Worm (Caenorhabditis elegans) whole organism, early embryonic: Measurements from ENCODE around the gene C25H3.14.

Experiments used
- B0310.2 ChIP-seq: sonication (generic microtip); optimal IDR thresholded peaks from 2 replicates; lab custom pipeline; 2016; ENCODE audit warnings: mild to moderate bottlenecking, missing genetic modification characterization, missing compliant biosample characterization
- F13C5.2 ChIP-seq: sonication (generic microtip); optimal IDR thresholded peaks from 2 replicates; lab custom pipeline; 2017; ENCODE audit warnings: mild to moderate bottlenecking, missing genetic modification characterization, inconsistent platforms, missing compliant biosample characterization
- aly-1 ChIP-seq: sonication (generic microtip); optimal IDR thresholded peaks from 2 replicates; lab custom pipeline; 2016; ENCODE audit warnings: missing genetic modification characterization, missing compliant biosample characterization
- ama-1 ChIP-seq: fragments of 150-350 bp; optimal IDR thresholded peaks from 2 replicates; lab custom pipeline; 2014
- ets-7 ChIP-seq: sonication (generic microtip); optimal IDR thresholded peaks from 2 replicates; lab custom pipeline; 2016; ENCODE audit warnings: missing genotype, missing genetic modification characterization, missing compliant biosample characterization
- flt-1 ChIP-seq: fragments of 200-800 bp; sonication (Bioruptor generic); IDR thresholded peaks from 2 replicates; pipeline ENCODE4 v1.3.6; 2022; ENCODE audit warnings: missing genetic modification characterization, missing compliant biosample characterization
- hmbx-1 ChIP-seq: sonication (generic microtip); optimal IDR thresholded peaks from 2 replicates; lab custom pipeline; 2016; ENCODE audit warnings: mild to moderate bottlenecking, missing genetic modification characterization, missing compliant biosample characterization
- hmg-4 ChIP-seq: fragments of 200-800 bp; sonication (Bioruptor generic); optimal IDR thresholded peaks from 2 replicates; lab custom pipeline; 2018; ENCODE audit warnings: mild to moderate bottlenecking, missing genetic modification characterization, missing compliant biosample characterization
- hnd-1 ChIP-seq: sonication (generic microtip); optimal IDR thresholded peaks from 2 replicates; lab custom pipeline; 2016; ENCODE audit warnings: missing genetic modification characterization, missing compliant biosample characterization
- pes-1 ChIP-seq: fragments of 200-800 bp; sonication (Bioruptor generic); IDR thresholded peaks from 2 replicates; pipeline ENCODE4 v1.3.6; 2022; ENCODE audit warnings: missing genetic modification reagents, missing genetic modification characterization, missing compliant biosample characterization
- scrt-1 ChIP-seq: fragments of 200-800 bp; sonication (Bioruptor generic); IDR thresholded peaks from 2 replicates; pipeline ENCODE4 v1.3.6; 2022; ENCODE audit warnings: missing genetic modification characterization, missing compliant biosample characterization
- sea-1 ChIP-seq: fragments of 200-800 bp; sonication (Bioruptor generic); conservative IDR thresholded peaks from 2 replicates; pipeline ENCODE4 v1.3.6; 2022; ENCODE audit warnings: missing genetic modification characterization, missing compliant biosample characterization
- tbx-11 ChIP-seq: fragments of 200-800 bp; sonication (Bioruptor generic); IDR thresholded peaks from 2 replicates; pipeline ENCODE4 v1.3.6; 2022; ENCODE audit warnings: missing genetic modification characterization, missing compliant biosample characterization
- tra-4 ChIP-seq: sonication (generic microtip); optimal IDR thresholded peaks from 2 replicates; lab custom pipeline; 2017; ENCODE audit warnings: missing genetic modification characterization, missing compliant biosample characterization

DNA sequence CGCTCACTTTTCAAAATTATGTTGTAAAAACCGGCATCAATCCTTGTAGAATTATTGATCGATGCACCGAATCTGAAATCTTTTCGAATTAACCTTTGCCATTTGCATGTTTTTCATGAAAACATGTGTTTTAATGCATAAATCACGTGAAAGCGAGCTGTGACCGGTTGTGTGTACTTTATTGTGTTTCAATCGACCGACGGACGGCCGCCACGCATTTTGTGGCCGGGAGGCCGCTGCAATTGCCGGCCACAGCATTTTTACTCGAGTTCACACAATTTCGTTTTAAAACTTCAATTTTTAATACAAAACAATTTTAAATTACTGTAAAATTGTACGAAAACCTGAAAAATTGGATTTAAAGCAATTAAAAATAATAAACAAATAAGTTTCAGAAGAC is 5.9 kb upstream of the C25H3.14 start, which contains the start of gene C25H3.11:
- TF ChIP-seq hmbx-1 (tag; lab: Kevin White, UChicago) (no peak), F13C5.2 (no peak), ama-1 (lab: Kevin White, UChicago) (no peak), flt-1 (GFP tag; lab: Robert Waterston, UW) (no peak), hmg-4 (GFP tag; lab: Kevin White, UChicago) (no peak), tra-4 (tag; lab: Kevin White, UChicago) (no peak), B0310.2 (tag; lab: Kevin White, UChicago) (no peak), sea-1 (GFP tag; lab: Robert Waterston, UW) (no peak), hnd-1 (no peak), aly-1 (tag; lab: Kevin White, UChicago) (no peak), ets-7 (no peak), pes-1 (GFP tag; lab: Robert Waterston, UW) (no peak), scrt-1 (GFP tag; lab: Robert Waterston, UW) (no peak), tbx-11 (GFP tag; lab: Robert Waterston, UW) (no peak)
